Fruit fly (Drosophila melanogaster) whole organism, embryonic: Measurements from ENCODE around the gene CG33299.

Experiments used
- CG11093 ChIP-seq: fragments of 200-800 bp; sonication (Bioruptor generic); IDR thresholded peaks from 3 replicates; pipeline ENCODE4 v1.3.6; 2022; ENCODE audit warnings: missing biosample characterization, missing genetic modification characterization
- CG13123 ChIP-seq: fragments of 200-800 bp; sonication (Bioruptor generic); optimal IDR thresholded peaks from 2 replicates; lab custom pipeline; 2016; ENCODE audit warnings: missing biosample characterization, missing genetic modification characterization
- CG13296 ChIP-seq: fragments of 200-800 bp; sonication (Bioruptor generic); optimal IDR thresholded peaks from 3 replicates; lab custom pipeline; 2018; ENCODE audit warnings: missing biosample characterization, mild to moderate bottlenecking, missing genetic modification characterization
- CG6683 ChIP-seq: fragments of 200-800 bp; sonication (Bioruptor generic); optimal IDR thresholded peaks from 2 replicates; lab custom pipeline; 2017; ENCODE audit warnings: missing biosample characterization, mild to moderate bottlenecking, missing genetic modification characterization, missing genetic modification reagents
- CG7963 ChIP-seq: fragments of 200-800 bp; sonication (Bioruptor generic); IDR thresholded peaks from 3 replicates; pipeline ENCODE4 v1.3.6; 2022; ENCODE audit warnings: missing biosample characterization, missing genetic modification characterization; ENCODE audit not compliant: partially characterized antibody
- CkIIα-i1 ChIP-seq: fragments of 200-800 bp; sonication (Bioruptor generic); IDR thresholded peaks from 2 replicates; pipeline ENCODE4 v1.3.6; 2022; ENCODE audit warnings: missing biosample characterization, missing genetic modification characterization
- Lhr ChIP-seq: fragments of 200-800 bp; sonication (Bioruptor generic); optimal IDR thresholded peaks from 3 replicates; lab custom pipeline; 2017; ENCODE audit warnings: mild to moderate bottlenecking, missing biosample characterization, missing genetic modification reagents, missing genetic modification characterization
- PHDP ChIP-seq: fragments of 200-800 bp; sonication (Bioruptor generic); optimal IDR thresholded peaks from 3 replicates; lab custom pipeline; 2018; ENCODE audit warnings: missing biosample characterization, mild to moderate bottlenecking, missing genetic modification characterization, moderate library complexity
- lola ChIP-seq, 3 experiments: fragments of >200 bp in 2 of 3; fragments of 200-800 bp in 1 of 3; sonication (Bioruptor generic) in 1 of 3; optimal IDR thresholded peaks; 2 replicates each; lab custom pipeline; 2017 to 2019; ENCODE audit warnings: missing biosample characterization in 3 of 3, missing genetic modification characterization in 3 of 3, mild to moderate bottlenecking in 1 of 3, moderate library complexity in 1 of 3

- no peak for TF ChIP-seq CG6683 (GFP tag; lab: Kevin White, UChicago)
- TF ChIP-seq CG11093: no peak
- TF ChIP-seq PHDP: no peak
- no peak for TF ChIP-seq CkIIα-i1
- TF ChIP-seq CG13296 (GFP tag; lab: Kevin White, UChicago): no peak
- TF ChIP-seq lola (GFP tag; optimal IDR thresholded peaks at IDR 0.05; lab: Kevin White, UChicago): no peak
- no peak for TF ChIP-seq Lhr (GFP tag; lab: Kevin White, UChicago)
- TF ChIP-seq CG7963 (GFP tag; lab: Robert Waterston, UW): no peak
- TF ChIP-seq CG13123 (GFP tag; lab: Kevin White, UChicago): no peak
Observed at dm6 chr2L:9618871-9619270, 37.5 kb upstream of the CG33299 start.
